Worm (Caenorhabditis elegans) whole organism, L4 larva: ENCODE results near the gene D2045.7.

Experiments used
- ceh-28 ChIP-seq: fragments of 150-350 bp; optimal IDR thresholded peaks from 2 replicates; lab custom pipeline; 2014; ENCODE audit warnings: missing biosample characterization, missing genetic modification reagents, missing genetic modification characterization
- dve-1 ChIP-seq: sonication (generic microtip); optimal IDR thresholded peaks from 2 replicates; lab custom pipeline; 2017; ENCODE audit warnings: antibody characterized with exemption, mild to moderate bottlenecking, missing genetic modification characterization, missing compliant biosample characterization; ENCODE audit not compliant: insufficient read depth
- lin-38 ChIP-seq: fragments of 200-800 bp; sonication (Bioruptor generic); IDR thresholded peaks from 2 replicates; pipeline ENCODE4 v1.3.6; 2022; ENCODE audit warnings: missing genetic modification reagents, missing genetic modification characterization, missing compliant biosample characterization
- lin-39 ChIP-seq: fragments of 150-350 bp; optimal IDR thresholded peaks from 2 replicates; lab custom pipeline; 2014; ENCODE audit warnings: missing biosample characterization, missing genetic modification reagents, missing genetic modification characterization
- nhr-76 ChIP-seq: fragments of 150-350 bp; optimal IDR thresholded peaks from 2 replicates; lab custom pipeline; 2014; ENCODE audit warnings: missing biosample characterization, missing genetic modification characterization
- snpc-4 ChIP-seq: fragments of 150-350 bp; optimal IDR thresholded peaks from 2 replicates; lab custom pipeline; 2014; ENCODE audit warnings: missing biosample characterization, missing genetic modification characterization

DNA sequence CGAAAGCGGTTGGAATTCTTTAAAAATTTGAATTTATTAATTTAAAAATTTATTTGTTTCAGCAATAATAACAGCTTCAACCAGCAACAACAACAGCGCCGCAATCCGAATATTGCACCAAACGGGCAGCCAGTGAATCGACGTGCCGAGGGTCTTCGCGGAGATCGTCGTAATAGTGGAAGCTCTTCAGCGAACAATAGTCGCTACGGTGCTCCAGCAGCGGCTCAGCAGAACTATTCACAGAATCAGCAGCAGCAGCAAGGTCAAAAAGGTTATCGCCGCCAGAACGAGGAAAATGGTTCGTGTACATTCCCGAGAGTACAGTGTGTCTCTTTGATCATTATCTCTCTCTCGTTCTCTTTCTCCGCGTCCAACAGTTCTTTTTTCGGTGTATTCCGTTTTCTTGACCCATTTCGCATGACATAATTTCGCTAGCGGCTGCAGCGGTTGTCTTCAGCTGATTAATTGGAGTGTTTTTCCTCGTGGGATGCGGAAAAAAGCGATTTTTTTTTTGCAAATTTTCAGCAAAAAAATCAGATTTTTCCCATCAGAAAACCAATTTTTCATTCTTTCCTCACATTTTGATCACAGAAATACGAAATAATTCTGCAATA, 16.2 kb upstream of the D2045.7 start:
- TF ChIP-seq lin-39 (tag; lab: Kevin White, UChicago) (no peak), nhr-76 (tag; lab: Kevin White, UChicago) (no peak), dve-1 (tag; lab: Kevin White, UChicago) (no peak), ceh-28 (tag; lab: Kevin White, UChicago) (no peak), lin-38 (GFP tag; lab: Robert Waterston, UW) (no peak), snpc-4 (tag; lab: Kevin White, UChicago) (no peak)
